Worm (Caenorhabditis elegans): Measurements from ENCODE around the gene C35A5.5.

C35A5.5 gene

DNA sequence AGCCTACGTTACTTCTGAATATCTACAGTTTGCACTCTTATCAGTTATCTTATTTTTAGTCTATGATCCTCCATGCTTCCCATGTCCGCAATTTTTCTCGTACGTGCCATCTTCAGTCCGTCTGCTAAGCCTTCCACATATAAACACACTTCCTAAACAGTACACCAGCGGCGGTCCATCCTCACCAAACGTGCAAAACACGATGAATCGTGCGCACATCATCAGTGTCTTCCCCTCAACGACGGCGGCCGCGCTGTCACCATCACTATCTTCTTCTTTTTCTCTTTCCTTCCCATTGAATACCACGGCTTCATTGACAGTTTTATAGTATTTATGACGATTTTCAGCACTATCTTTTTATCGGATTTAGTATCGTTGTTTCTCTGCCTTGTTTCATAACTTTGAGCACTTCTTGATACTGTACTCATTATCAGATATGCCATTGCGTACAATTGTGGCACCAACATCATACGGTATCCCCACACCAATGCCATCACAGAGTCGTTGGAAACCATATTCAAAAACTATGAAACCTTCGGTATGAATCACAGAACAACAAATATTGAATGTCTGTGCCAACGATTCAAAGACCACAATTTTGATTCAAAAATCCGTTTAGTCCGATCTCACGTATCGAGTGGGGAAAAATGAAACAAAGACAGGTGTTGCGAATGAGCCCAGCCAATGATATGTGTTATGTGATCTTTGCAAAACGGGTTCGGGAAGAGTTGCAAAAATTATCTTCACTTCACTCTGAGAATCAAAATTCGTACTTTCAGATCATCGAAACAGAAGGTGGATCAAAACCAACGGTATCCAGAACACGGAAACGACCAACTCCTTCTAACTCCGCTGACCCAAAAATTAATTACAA lies 32.5 kb upstream of the C35A5.5 start:
- no peak for TF ChIP-seq hnd-1 (tag; optimal IDR thresholded peaks at IDR 0.05)
- no peak for TF ChIP-seq F13C5.2 (tag; optimal IDR thresholded peaks at IDR 0.05)

DNA sequence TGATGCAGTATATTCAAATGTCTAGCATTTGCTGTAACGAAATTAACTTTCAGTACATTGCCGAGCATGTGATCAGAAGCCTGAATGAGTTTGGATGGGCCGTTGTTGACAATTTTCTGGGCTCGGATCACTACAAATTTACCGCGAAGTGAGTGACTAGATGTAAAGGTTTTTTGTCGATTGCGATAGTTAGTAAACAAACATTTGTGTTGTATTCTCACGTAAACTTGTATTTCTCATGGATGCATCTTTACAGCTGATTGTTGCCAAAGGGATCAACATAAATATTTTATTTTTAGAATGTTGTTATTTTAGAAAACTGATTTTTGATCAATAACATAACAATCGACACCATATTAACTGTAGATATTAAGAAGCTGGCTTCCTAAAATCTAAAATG lies 31.6 kb upstream of the C35A5.5 start:
- TF ChIP-seq B0310.2 (tag; optimal IDR thresholded peaks at IDR 0.05) (no peak), F13C5.2 (tag; optimal IDR thresholded peaks at IDR 0.05) (no peak), tra-4 (tag; optimal IDR thresholded peaks at IDR 0.05) (no peak), ceh-13 (GFP tag; optimal IDR thresholded peaks at IDR 0.05) (no peak), scrt-1 (GFP tag; IDR thresholded peaks at IDR 0.05) (no peak), hmbx-1 (tag; optimal IDR thresholded peaks at IDR 0.05) (no peak), tbx-37 (GFP tag; conservative IDR thresholded peaks at IDR 0.05) (no peak), ama-1 (optimal IDR thresholded peaks at IDR 0.05) (no peak), sea-1 (GFP tag; conservative IDR thresholded peaks at IDR 0.05) (no peak), flt-1 (GFP tag; IDR thresholded peaks at IDR 0.05) (no peak), tbx-11 (GFP tag; IDR thresholded peaks at IDR 0.05) (no peak), hmg-4 (GFP tag; optimal IDR thresholded peaks at IDR 0.05) (no peak), hnd-1 (tag; optimal IDR thresholded peaks at IDR 0.05) (no peak), aly-1 (tag; optimal IDR thresholded peaks at IDR 0.05) (no peak), ets-7 (tag; optimal IDR thresholded peaks at IDR 0.05) (no peak), pes-1 (GFP tag; IDR thresholded peaks at IDR 0.05) (no peak), ceh-36 (tag; optimal IDR thresholded peaks at IDR 0.05) (no peak)

DNA sequence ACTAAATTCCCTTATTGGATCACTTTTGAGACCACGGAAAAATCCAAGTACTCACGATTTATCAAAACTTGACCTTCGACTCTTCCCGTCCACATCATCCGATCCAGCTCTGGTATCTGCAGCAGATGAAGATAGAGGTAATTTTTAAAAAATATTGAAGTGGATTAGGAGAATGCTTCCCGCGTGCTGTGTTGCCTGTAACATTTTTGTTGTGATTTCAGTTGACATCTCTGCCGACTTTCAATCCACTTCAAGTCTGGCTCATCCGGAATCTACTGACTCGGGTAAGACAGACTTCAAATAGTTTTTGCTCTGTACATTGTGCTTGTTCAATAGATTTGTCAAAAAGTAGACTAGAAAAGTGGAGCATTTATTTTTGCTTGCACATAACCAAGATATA lies 30.2 kb upstream of the C35A5.5 start:
- no peak for TF ChIP-seq ceh-36 (tag; optimal IDR thresholded peaks at IDR 0.05)
- TF ChIP-seq ceh-13 (GFP tag; optimal IDR thresholded peaks at IDR 0.05) = no peak
- no peak for TF ChIP-seq tbx-11 (GFP tag; IDR thresholded peaks at IDR 0.05)
- TF ChIP-seq hmbx-1 (tag; optimal IDR thresholded peaks at IDR 0.05) = no peak
- TF ChIP-seq hmg-4 (GFP tag; optimal IDR thresholded peaks at IDR 0.05) = no peak
- TF ChIP-seq flt-1 (GFP tag; IDR thresholded peaks at IDR 0.05) = no peak
- no peak for TF ChIP-seq tra-4 (tag; optimal IDR thresholded peaks at IDR 0.05)
- TF ChIP-seq F13C5.2 (tag; optimal IDR thresholded peaks at IDR 0.05) = no peak
- no peak for TF ChIP-seq B0310.2 (tag; optimal IDR thresholded peaks at IDR 0.05)
- TF ChIP-seq sea-1 (GFP tag; conservative IDR thresholded peaks at IDR 0.05) = no peak
- no peak for TF ChIP-seq aly-1 (tag; optimal IDR thresholded peaks at IDR 0.05)
- TF ChIP-seq scrt-1 (GFP tag; IDR thresholded peaks at IDR 0.05) = no peak
- no peak for TF ChIP-seq hnd-1 (tag; optimal IDR thresholded peaks at IDR 0.05)

DNA sequence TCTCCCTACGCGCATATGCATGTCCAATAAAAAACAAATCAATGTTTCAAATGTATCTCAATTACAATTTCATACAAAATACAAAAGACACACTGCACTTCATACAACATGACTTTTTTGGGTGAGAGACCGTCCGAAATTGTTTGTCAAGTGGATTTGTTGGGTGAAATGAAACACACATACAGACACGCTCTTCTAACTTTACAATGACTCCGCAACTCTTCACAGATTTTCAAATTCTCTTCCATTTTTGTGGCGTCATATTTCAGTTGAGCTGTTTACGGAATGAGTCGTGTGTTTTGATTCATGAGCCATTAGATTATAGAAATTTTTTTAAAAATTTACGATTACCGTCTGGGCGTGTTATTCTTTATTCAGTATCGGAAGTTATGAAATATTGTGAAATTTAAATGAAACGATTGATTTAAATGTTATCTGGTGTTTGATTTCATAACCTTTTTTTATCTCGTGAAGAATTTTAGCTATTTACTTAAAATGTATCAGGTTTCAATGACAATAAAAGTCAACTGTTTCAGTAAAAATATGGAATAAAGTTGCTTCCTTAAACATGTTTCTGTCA lies 28.7 kb upstream of the C35A5.5 start:
- TF ChIP-seq ceh-13 (GFP tag; optimal IDR thresholded peaks at IDR 0.05) = no peak
- no peak for TF ChIP-seq scrt-1 (GFP tag; IDR thresholded peaks at IDR 0.05)
- TF ChIP-seq flt-1 (GFP tag; IDR thresholded peaks at IDR 0.05) = no peak
- TF ChIP-seq tbx-11 (GFP tag; IDR thresholded peaks at IDR 0.05) = no peak
- no peak for TF ChIP-seq tbx-37 (GFP tag; conservative IDR thresholded peaks at IDR 0.05)
- TF ChIP-seq hmg-4 (GFP tag; optimal IDR thresholded peaks at IDR 0.05) = no peak
- TF ChIP-seq pes-1 (GFP tag; IDR thresholded peaks at IDR 0.05) = no peak
- TF ChIP-seq sea-1 (GFP tag; conservative IDR thresholded peaks at IDR 0.05) = no peak
- TF ChIP-seq F13C5.2 (tag; optimal IDR thresholded peaks at IDR 0.05) = no peak
- no peak for TF ChIP-seq B0310.2 (tag; optimal IDR thresholded peaks at IDR 0.05)
- TF ChIP-seq ama-1 (optimal IDR thresholded peaks at IDR 0.05) = no peak
- no peak for TF ChIP-seq aly-1 (tag; optimal IDR thresholded peaks at IDR 0.05)
- TF ChIP-seq hmbx-1 (tag; optimal IDR thresholded peaks at IDR 0.05) = no peak
- TF ChIP-seq hnd-1 (tag; optimal IDR thresholded peaks at IDR 0.05) = no peak
- no peak for TF ChIP-seq tra-4 (tag; optimal IDR thresholded peaks at IDR 0.05)
- no peak for TF ChIP-seq ets-7 (tag; optimal IDR thresholded peaks at IDR 0.05)
- no peak for TF ChIP-seq ceh-36 (tag; optimal IDR thresholded peaks at IDR 0.05)

DNA sequence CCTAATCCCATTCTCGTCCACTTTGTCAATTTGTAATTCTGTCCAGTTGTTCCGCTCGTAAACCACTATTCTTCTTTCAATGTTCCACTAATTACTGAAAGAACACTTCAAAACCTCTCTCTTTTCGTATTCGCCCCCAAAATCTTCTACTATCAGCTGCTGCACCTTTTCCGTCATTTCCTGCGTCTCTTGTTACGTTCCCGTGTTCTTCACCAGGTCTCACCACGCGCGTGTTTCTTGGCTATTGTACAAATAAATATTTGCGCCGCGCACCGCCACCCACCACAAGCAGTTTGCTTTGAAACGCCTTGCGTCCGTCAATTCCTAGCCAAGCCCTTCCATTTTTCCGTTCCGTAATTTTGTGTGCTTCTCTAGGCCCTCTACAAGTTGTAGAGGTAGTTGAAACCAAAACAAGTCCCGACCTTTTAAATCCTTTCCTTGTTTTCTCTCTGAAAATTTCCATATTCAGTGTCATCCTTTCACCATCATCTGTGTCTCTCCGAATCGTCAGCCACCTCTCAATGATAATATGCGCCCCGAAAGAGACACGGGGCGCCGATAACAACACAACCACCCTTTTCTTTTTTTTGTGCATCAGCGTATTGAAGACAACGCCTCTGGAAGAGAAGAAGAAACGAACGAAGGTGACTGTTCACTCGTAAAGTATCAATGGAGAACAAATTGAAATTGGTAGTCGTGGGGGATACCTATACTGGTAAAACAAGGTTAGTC lies 27.4 kb upstream of the C35A5.5 start, which contains the start of the genes crp-1 and Y32F6B.9:
Gene crp-1, plus strand, starts transcription at position 468 of the 732 bp plus-strand sequence.
Gene Y32F6B.9, plus strand, starts transcription at position 603 of the 732 bp plus-strand sequence.
- TF ChIP-seq sea-1 (GFP tag; conservative IDR thresholded peaks at IDR 0.05) (no peak), tbx-37 (GFP tag; conservative IDR thresholded peaks at IDR 0.05) (no peak), scrt-1 (GFP tag; IDR thresholded peaks at IDR 0.05) (no peak), ama-1 (optimal IDR thresholded peaks at IDR 0.05) (no peak), ceh-36 (tag; optimal IDR thresholded peaks at IDR 0.05) (no peak), tra-4 (tag; optimal IDR thresholded peaks at IDR 0.05) (no peak), pes-1 (GFP tag; IDR thresholded peaks at IDR 0.05) (no peak), F13C5.2 (tag; optimal IDR thresholded peaks at IDR 0.05) (no peak), hmg-4 (GFP tag; optimal IDR thresholded peaks at IDR 0.05) (no peak), flt-1 (GFP tag; IDR thresholded peaks at IDR 0.05) (no peak)

DNA sequence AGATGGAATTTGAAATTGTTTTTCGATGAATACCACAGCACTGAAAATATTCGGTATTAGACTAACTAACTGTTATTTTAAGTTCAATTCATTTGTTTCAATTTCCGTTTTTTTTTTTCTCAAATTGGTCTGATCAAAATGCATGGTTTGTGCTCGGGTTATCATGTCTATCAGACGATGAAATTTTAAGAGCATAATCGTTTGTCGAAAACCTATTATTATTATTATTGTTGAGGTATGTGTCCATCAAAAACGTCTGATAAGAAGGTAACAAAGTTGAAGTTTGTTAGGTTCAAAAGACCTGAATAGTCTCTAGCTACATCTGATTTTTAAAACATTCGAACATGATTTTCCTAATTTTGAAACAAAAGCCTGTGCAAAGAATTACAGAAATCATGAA lies 21.7 kb upstream of the C35A5.5 start:
- TF ChIP-seq ceh-13 (GFP tag; optimal IDR thresholded peaks at IDR 0.05) (no peak), ets-7 (tag; optimal IDR thresholded peaks at IDR 0.05) (no peak), tbx-11 (GFP tag; IDR thresholded peaks at IDR 0.05) (no peak), scrt-1 (GFP tag; IDR thresholded peaks at IDR 0.05) (no peak), hmg-4 (GFP tag; optimal IDR thresholded peaks at IDR 0.05) (no peak), pes-1 (GFP tag; IDR thresholded peaks at IDR 0.05) (no peak), tbx-37 (GFP tag; conservative IDR thresholded peaks at IDR 0.05) (no peak), hnd-1 (tag; optimal IDR thresholded peaks at IDR 0.05) (no peak), tra-4 (tag; optimal IDR thresholded peaks at IDR 0.05) (no peak), ama-1 (optimal IDR thresholded peaks at IDR 0.05) (no peak), B0310.2 (tag; optimal IDR thresholded peaks at IDR 0.05) (no peak), F13C5.2 (tag; optimal IDR thresholded peaks at IDR 0.05) (no peak)

Measured in whole organism, early embryonic.